Fruit fly (Drosophila melanogaster) Kc167 (cell line): ENCODE data around the gene Gba1a.

Experiments
- Myc ChIP-seq: fragments of >200 bp; optimal IDR thresholded peaks from 2 replicates; lab custom pipeline; 2017; ENCODE audit warnings: missing external identifiers
- Sin3A ChIP-seq: fragments of >200 bp; optimal IDR thresholded peaks from 2 replicates; lab custom pipeline; 2018; ENCODE audit warnings: missing external identifiers
- h ChIP-seq: fragments of >200 bp; optimal IDR thresholded peaks from 3 replicates; lab custom pipeline; 2018; ENCODE audit warnings: missing external identifiers
- insv ChIP-seq: fragments of >200 bp; optimal IDR thresholded peaks from 3 replicates; lab custom pipeline; 2018; ENCODE audit warnings: missing external identifiers
- psq ChIP-seq: fragments of >200 bp; optimal IDR thresholded peaks from 2 replicates; lab custom pipeline; 2017; ENCODE audit warnings: missing external identifiers
- ttk ChIP-seq: sonication (Bioruptor generic); optimal IDR thresholded peaks from 2 replicates; lab custom pipeline; 2017; ENCODE audit warnings: missing external identifiers

DNA sequence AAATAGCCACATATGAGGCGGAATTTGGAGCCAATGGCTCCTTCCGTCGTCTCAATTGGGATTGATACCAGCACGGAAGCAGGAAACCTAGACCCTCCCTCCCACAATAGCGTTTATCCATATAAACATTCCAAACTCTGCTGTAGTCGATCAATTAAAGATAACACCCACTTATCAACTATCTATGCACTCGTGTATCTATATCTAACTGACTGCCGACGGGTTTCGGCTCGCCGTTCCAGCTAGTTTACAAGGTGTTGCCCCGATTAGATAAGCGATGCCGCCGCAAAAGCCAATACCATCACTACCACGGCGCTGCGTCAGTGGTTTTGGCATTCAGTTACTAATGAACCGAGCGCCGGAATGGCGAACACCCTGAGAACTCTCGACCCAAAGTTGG, 10.8 kb downstream of the Gba1a start, which contains the start of gene CG10300:
- TF ChIP-seq psq (lab: Kevin White, UChicago) (no peak), h (lab: Kevin White, UChicago) (no peak), insv (no peak), ttk (lab: Kevin White, UChicago) (no peak), Sin3A (no peak), Myc (lab: Kevin White, UChicago) (no peak)
